Worm (Caenorhabditis elegans): ENCODE measurements around the gene hip-1.

DNA sequence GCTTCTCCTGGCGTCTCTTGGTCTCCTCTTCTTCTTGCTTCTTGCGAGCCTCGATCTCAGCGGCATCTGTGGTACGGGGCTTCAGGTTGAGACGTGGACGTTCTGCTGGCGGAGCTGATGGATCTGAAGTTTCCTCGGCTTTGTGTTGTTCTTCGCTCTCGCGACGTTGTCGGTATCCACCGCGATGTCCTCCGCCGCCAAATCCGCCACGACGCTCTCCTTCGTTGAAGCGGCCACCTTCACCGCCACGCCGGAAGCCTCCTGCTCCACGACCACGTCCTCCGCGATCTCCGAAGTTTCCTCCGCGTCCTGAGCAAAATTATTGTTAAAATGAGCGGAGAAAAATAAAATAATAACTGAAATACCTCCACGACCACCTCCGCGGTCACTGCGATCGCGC lies 20.5 kb upstream of the hip-1 start:
- TF ChIP-seq snpc-4 (tag; optimal IDR thresholded peaks at IDR 0.05) (no peak), nhr-12 (tag; optimal IDR thresholded peaks at IDR 0.05) (no peak)

All from whole organism, L1 larva.